Worm (Caenorhabditis elegans) whole organism, L3 larva: ENCODE measurements around the gene tasp-1.

Experiments used
- R02D3.7 ChIP-seq: fragments of 150-350 bp; optimal IDR thresholded peaks from 2 replicates; lab custom pipeline; 2014; ENCODE audit warnings: missing biosample characterization, missing genetic modification characterization
- ZK546.5 ChIP-seq: sonication (generic microtip); optimal IDR thresholded peaks from 2 replicates; lab custom pipeline; 2017; ENCODE audit warnings: missing biosample characterization, missing genetic modification characterization
- aly-2 ChIP-seq: fragments of 150-350 bp; optimal IDR thresholded peaks from 2 replicates; lab custom pipeline; 2014; ENCODE audit warnings: missing biosample characterization, missing genetic modification characterization
- ama-1 ChIP-seq: fragments of 150-350 bp; optimal IDR thresholded peaks from 2 replicates; lab custom pipeline; 2018
- ceh-16 ChIP-seq: sonication (generic microtip); optimal IDR thresholded peaks from 2 replicates; lab custom pipeline; 2017; ENCODE audit warnings: missing biosample characterization, missing genetic modification characterization
- ceh-28 ChIP-seq: fragments of 150-350 bp; optimal IDR thresholded peaks from 2 replicates; lab custom pipeline; 2014; ENCODE audit warnings: missing biosample characterization, missing genetic modification reagents, missing genetic modification characterization
- ceh-82 ChIP-seq: fragments of 150-350 bp; optimal IDR thresholded peaks from 2 replicates; lab custom pipeline; 2014; ENCODE audit warnings: missing biosample characterization, missing genetic modification characterization
- ceh-9 ChIP-seq: sonication (generic microtip); optimal IDR thresholded peaks from 2 replicates; lab custom pipeline; 2018; ENCODE audit warnings: missing biosample characterization, missing genetic modification characterization
- daf-12 ChIP-seq: fragments of 150-350 bp; optimal IDR thresholded peaks from 2 replicates; lab custom pipeline; 2014; ENCODE audit warnings: missing biosample characterization, missing genetic modification reagents, missing genetic modification characterization
- egl-27 ChIP-seq: sonication (generic microtip); optimal IDR thresholded peaks from 4 replicates; lab custom pipeline; 2017; ENCODE audit warnings: missing biosample characterization, missing genetic modification reagents, missing genetic modification characterization
- egl-5 ChIP-seq: fragments of 150-350 bp; optimal IDR thresholded peaks from 2 replicates; lab custom pipeline; 2017; ENCODE audit warnings: missing biosample characterization, missing genetic modification reagents, missing genetic modification characterization, inconsistent platforms
- elt-2 ChIP-seq: sonication (generic microtip); optimal IDR thresholded peaks from 2 replicates; lab custom pipeline; 2016; ENCODE audit warnings: missing genetic modification reagents, mild to moderate bottlenecking, missing genetic modification characterization, missing compliant biosample characterization
- elt-3 ChIP-seq, 3 experiments: fragments of 150-350 bp in 1 of 3; sonication (generic microtip) in 2 of 3; optimal IDR thresholded peaks; 2 replicates in 2 of 3; 4 replicates in 1 of 3; lab custom pipeline; 2014 to 2017; ENCODE audit warnings: missing biosample characterization in 3 of 3, missing genetic modification characterization in 3 of 3
- eor-1 ChIP-seq, 2 experiments: fragments of 150-350 bp; optimal IDR thresholded peaks; 2 replicates each; lab custom pipeline; 2014 to 2018; ENCODE audit warnings: missing biosample characterization in 2 of 2, missing genetic modification characterization in 2 of 2
- fkh-10 ChIP-seq: sonication (generic microtip); optimal IDR thresholded peaks from 2 replicates; lab custom pipeline; 2017; ENCODE audit warnings: missing biosample characterization, missing genetic modification reagents, missing genetic modification characterization
- fkh-2 ChIP-seq: fragments of 150-350 bp; optimal IDR thresholded peaks from 2 replicates; lab custom pipeline; 2014; ENCODE audit warnings: missing biosample characterization, missing genetic modification reagents, missing genetic modification characterization
- fos-1 ChIP-seq: fragments of 150-350 bp; optimal IDR thresholded peaks from 2 replicates; lab custom pipeline; 2014; ENCODE audit warnings: missing biosample characterization, missing genetic modification characterization
- hmg-11 ChIP-seq: sonication (generic microtip); optimal IDR thresholded peaks from 2 replicates; lab custom pipeline; 2016; ENCODE audit warnings: missing genetic modification characterization, missing compliant biosample characterization
- jun-1 ChIP-seq: fragments of 150-350 bp; optimal IDR thresholded peaks from 2 replicates; lab custom pipeline; 2014; ENCODE audit warnings: missing biosample characterization, missing genetic modification reagents, missing genetic modification characterization
- lin-15B ChIP-seq: fragments of 150-350 bp; optimal IDR thresholded peaks from 2 replicates; lab custom pipeline; 2014; ENCODE audit warnings: missing biosample characterization, missing genetic modification characterization
- lin-39 ChIP-seq: fragments of 150-350 bp; optimal IDR thresholded peaks from 2 replicates; lab custom pipeline; 2018; ENCODE audit warnings: missing biosample characterization, missing genetic modification reagents, missing genetic modification characterization
- lsy-12 ChIP-seq: sonication (generic microtip); optimal IDR thresholded peaks from 2 replicates; lab custom pipeline; 2016; ENCODE audit warnings: mild to moderate bottlenecking, missing genetic modification characterization, missing compliant biosample characterization
- mml-1 ChIP-seq: fragments of 150-350 bp; sonication (generic microtip); optimal IDR thresholded peaks from 3 replicates; lab custom pipeline; 2014; ENCODE audit warnings: missing biosample characterization, missing genetic modification characterization
- nfya-1 ChIP-seq: sonication (generic microtip); optimal IDR thresholded peaks from 2 replicates; lab custom pipeline; 2017; ENCODE audit warnings: missing genetic modification characterization, mild to moderate bottlenecking, missing compliant biosample characterization, antibody characterized with exemption, moderate library complexity; ENCODE audit not compliant: insufficient read depth
- nhr-23 ChIP-seq: fragments of 150-350 bp; optimal IDR thresholded peaks from 2 replicates; lab custom pipeline; 2014; ENCODE audit warnings: missing biosample characterization, missing genetic modification reagents, missing genetic modification characterization
- nhr-237 ChIP-seq: fragments of 150-350 bp; optimal IDR thresholded peaks from 2 replicates; lab custom pipeline; 2014; ENCODE audit warnings: missing biosample characterization, missing genetic modification characterization
- nhr-25 ChIP-seq: sonication (generic microtip); optimal IDR thresholded peaks from 2 replicates; lab custom pipeline; 2017; ENCODE audit warnings: missing biosample characterization, missing genetic modification characterization
- nhr-77 ChIP-seq: fragments of 150-350 bp; optimal IDR thresholded peaks from 2 replicates; lab custom pipeline; 2014; ENCODE audit warnings: missing biosample characterization, missing genetic modification characterization
- pha-4 ChIP-seq: fragments of 150-350 bp; optimal IDR thresholded peaks from 2 replicates; lab custom pipeline; 2014; ENCODE audit warnings: missing biosample characterization, missing genetic modification reagents, missing genetic modification characterization
- pqm-1 ChIP-seq: fragments of 150-350 bp; optimal IDR thresholded peaks from 2 replicates; lab custom pipeline; 2017; ENCODE audit warnings: missing biosample characterization, missing genetic modification characterization, inconsistent platforms
- skn-1 ChIP-seq: fragments of 150-350 bp; optimal IDR thresholded peaks from 2 replicates; lab custom pipeline; 2014; ENCODE audit warnings: missing biosample characterization, missing genetic modification characterization
- snpc-4 ChIP-seq: fragments of 150-350 bp; optimal IDR thresholded peaks from 2 replicates; lab custom pipeline; 2014; ENCODE audit warnings: missing biosample characterization, missing genetic modification characterization
- unc-39 ChIP-seq: sonication (generic microtip); optimal IDR thresholded peaks from 4 replicates; lab custom pipeline; 2017; ENCODE audit warnings: missing biosample characterization, missing genetic modification characterization
- unc-62 ChIP-seq: fragments of 150-350 bp; sonication (generic microtip); optimal IDR thresholded peaks from 4 replicates; lab custom pipeline; 2014; ENCODE audit warnings: missing biosample characterization, missing genetic modification reagents, missing genetic modification characterization
- zag-1 ChIP-seq: fragments of 150-350 bp; optimal IDR thresholded peaks from 2 replicates; lab custom pipeline; 2014; ENCODE audit warnings: missing biosample characterization, missing genetic modification characterization
- ztf-4 ChIP-seq: fragments of 150-350 bp; optimal IDR thresholded peaks from 2 replicates; lab custom pipeline; 2014; ENCODE audit warnings: missing biosample characterization, missing genetic modification characterization

tasp-1 gene

ce11 chrIII:10747620-10748479 lies 11.3 kb upstream of the tasp-1 start, which contains the start of the genes ran-1 and dkc-1:
Gene ran-1 (minus strand): TSS chrIII:10747728.
Gene dkc-1 (plus strand): TSS chrIII:10748429.
- peak; percentile 73 for TF ChIP-seq nhr-25 (tag; lab: Kevin White, UChicago)
- no peak for TF ChIP-seq eor-1 (tag; optimal IDR thresholded peaks at IDR 0.05; lab: Kevin White, UChicago)
- TF ChIP-seq jun-1 (tag; lab: Kevin White, UChicago) = no peak
- TF ChIP-seq unc-62 = no peak
- no peak for TF ChIP-seq ZK546.5 (tag; lab: Kevin White, UChicago)
- TF ChIP-seq nhr-23 (tag; lab: Kevin White, UChicago) = peak; percentile 55
- TF ChIP-seq fkh-10 (GFP tag; lab: Kevin White, UChicago) = no peak
- TF ChIP-seq ceh-9 (tag; lab: Kevin White, UChicago) = no peak
- peak; percentile 15 for TF ChIP-seq pqm-1 (tag; lab: Kevin White, UChicago)
- TF ChIP-seq egl-5 (tag; lab: Kevin White, UChicago) = peak; percentile 59
- TF ChIP-seq lin-15B = peak; percentile 72
- TF ChIP-seq zag-1 (tag; lab: Kevin White, UChicago) = no peak
- no peak for TF ChIP-seq ztf-4
- TF ChIP-seq ceh-16 = no peak
- TF ChIP-seq ceh-28 (tag; lab: Kevin White, UChicago) = peak; percentile 74
- TF ChIP-seq elt-2 (tag; lab: Kevin White, UChicago) = peak; percentile 55
- no peak for TF ChIP-seq egl-27 (tag; lab: Kevin White, UChicago)
- TF ChIP-seq lin-39 = peak; percentile 75
- peak; percentile 47 for TF ChIP-seq ama-1 (lab: Kevin White, UChicago)
- TF ChIP-seq skn-1 (tag; lab: Kevin White, UChicago) = peak; percentile 82
- TF ChIP-seq pha-4 (tag; lab: Kevin White, UChicago) = peak; percentile 81
- TF ChIP-seq fos-1 (tag; lab: Kevin White, UChicago) = no peak
- TF ChIP-seq nfya-1 (tag; lab: Kevin White, UChicago) = peak; percentile 93
- TF ChIP-seq nhr-237 = no peak
- TF ChIP-seq hmg-11 = peak; percentile 73
- no peak for TF ChIP-seq lsy-12 (tag; lab: Kevin White, UChicago)
- peak; percentile 76 for TF ChIP-seq snpc-4 (tag; lab: Kevin White, UChicago)
- no peak for TF ChIP-seq R02D3.7 (tag; lab: Kevin White, UChicago)

- TF ChIP-seq elt-2 (tag; lab: Kevin White, UChicago) = peak; percentile 1
Observed at ce11 chrIII:10750043-10750442, 9.1 kb upstream of the tasp-1 start, which contains the start of gene enu-3.6. Gene enu-3.6 (plus strand): TSS chrIII:10750434.

- TF ChIP-seq nfya-1 (tag; lab: Kevin White, UChicago) (no peak), R02D3.7 (tag; lab: Kevin White, UChicago) (no peak), lsy-12 (tag; lab: Kevin White, UChicago) (no peak), ceh-16 (no peak), lin-15B (no peak), daf-12 (tag; lab: Kevin White, UChicago) (no peak), unc-39 (tag; lab: Kevin White, UChicago) (no peak), unc-62 (no peak), lin-39 (no peak)
Observed at ce11 chrIII:10754379-10754778, 4.7 kb upstream of the tasp-1 start.

- TF ChIP-seq mml-1 (tag; lab: Kevin White, UChicago) (no peak), nhr-23 (tag; lab: Kevin White, UChicago) (no peak), elt-2 (tag; lab: Kevin White, UChicago) (no peak), aly-2 (no peak), elt-3 (tag; optimal IDR thresholded peaks at IDR 0.05; lab: Kevin White, UChicago) (no peak), lin-15B (no peak), fkh-2 (tag; lab: Kevin White, UChicago) (no peak), ceh-16 (no peak), unc-62 (no peak), zag-1 (tag; lab: Kevin White, UChicago) (no peak), unc-39 (tag; lab: Kevin White, UChicago) (no peak), nhr-77 (tag; lab: Kevin White, UChicago) (no peak), ceh-82 (tag; lab: Kevin White, UChicago) (no peak), egl-5 (tag; lab: Kevin White, UChicago) (no peak), ceh-28 (tag; lab: Kevin White, UChicago) (no peak), daf-12 (tag; lab: Kevin White, UChicago) (no peak), snpc-4 (tag; lab: Kevin White, UChicago) (no peak)
Observed at ce11 chrIII:10755480-10756066, 3.5 kb upstream of the tasp-1 start, which contains the start of gene hpl-2. Gene hpl-2 (minus strand): TSS chrIII:10755530.
